Fruit fly (Drosophila melanogaster) whole organism, pupa: ENCODE data around the gene CG7182.

Experiments
- CG14655 ChIP-seq: fragments of 200-800 bp; sonication (Bioruptor generic); optimal IDR thresholded peaks from 3 replicates; lab custom pipeline; 2017; ENCODE audit warnings: mild to moderate bottlenecking, missing biosample characterization, missing genetic modification reagents, missing genetic modification characterization
- CG17806 ChIP-seq: fragments of 200-800 bp; sonication (Bioruptor generic); optimal IDR thresholded peaks from 2 replicates; lab custom pipeline; 2018; ENCODE audit warnings: missing biosample characterization, mild to moderate bottlenecking, missing genetic modification characterization, moderate library complexity
- CG32121 ChIP-seq: fragments of 200-800 bp; sonication (Bioruptor generic); IDR thresholded peaks from 2 replicates; pipeline ENCODE4 v1.3.6; 2022; ENCODE audit warnings: missing biosample characterization, missing genetic modification characterization
- CG34367 ChIP-seq: fragments of 200-800 bp; sonication (Bioruptor generic); optimal IDR thresholded peaks from 2 replicates; lab custom pipeline; 2018; ENCODE audit warnings: missing biosample characterization, mild to moderate bottlenecking, missing genetic modification characterization
- CG9948 ChIP-seq: fragments of 200-800 bp; sonication (Bioruptor generic); optimal IDR thresholded peaks from 2 replicates; lab custom pipeline; 2018; ENCODE audit warnings: missing biosample characterization, mild to moderate bottlenecking, missing genetic modification characterization, moderate library complexity
- EcR ChIP-seq: fragments of 200-800 bp; sonication (Bioruptor generic); optimal IDR thresholded peaks from 3 replicates; lab custom pipeline; 2019; ENCODE audit warnings: missing biosample characterization, missing genetic modification characterization, mild to moderate bottlenecking, moderate library complexity, missing genetic modification reagents
- Ets98B ChIP-seq: fragments of 200-800 bp; sonication (Bioruptor generic); IDR thresholded peaks from 2 replicates; pipeline ENCODE4 v1.3.6; 2022; ENCODE audit warnings: missing biosample characterization, missing genetic modification characterization
- Pif1A ChIP-seq: fragments of 200-800 bp; sonication (Bioruptor generic); optimal IDR thresholded peaks from 3 replicates; lab custom pipeline; 2016; ENCODE audit warnings: missing biosample characterization, missing genetic modification characterization
- Pif1B ChIP-seq: fragments of 200-800 bp; sonication (Bioruptor generic); optimal IDR thresholded peaks from 3 replicates; lab custom pipeline; 2016; ENCODE audit warnings: missing biosample characterization, missing genetic modification characterization
- Snoo ChIP-seq: fragments of 200-800 bp; sonication (Bioruptor generic); optimal IDR thresholded peaks from 3 replicates; lab custom pipeline; 2017; ENCODE audit warnings: missing biosample characterization, mild to moderate bottlenecking, missing genetic modification characterization, inconsistent platforms
- fd96Ca ChIP-seq: fragments of 200-800 bp; sonication (Bioruptor generic); IDR thresholded peaks from 3 replicates; pipeline ENCODE4 v1.3.6; 2022; ENCODE audit warnings: missing biosample characterization, missing genetic modification characterization
- rn ChIP-seq: fragments of 200-800 bp; sonication (Bioruptor generic); IDR thresholded peaks from 2 replicates; pipeline ENCODE4 v1.3.6; 2022; ENCODE audit warnings: missing biosample characterization, missing genetic modification characterization

DNA sequence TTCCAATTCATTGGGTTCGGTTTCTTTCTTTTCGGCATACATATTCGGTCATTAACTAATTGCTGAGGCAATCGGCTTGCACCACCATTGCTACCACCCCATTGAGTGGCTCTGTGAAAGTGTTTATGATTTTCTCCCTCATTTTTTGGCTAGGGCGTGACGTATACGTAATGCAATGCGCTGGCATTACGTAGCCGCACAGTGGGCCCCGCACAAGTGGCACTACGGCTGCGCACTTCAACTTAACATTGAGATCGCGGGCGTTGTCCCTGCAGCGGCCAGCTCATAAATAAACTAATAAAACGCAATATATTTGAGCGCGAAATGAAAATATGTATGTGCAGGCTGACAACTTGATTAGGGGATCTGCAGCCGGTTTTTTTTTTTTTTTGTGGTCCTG, 14.8 kb downstream of the CG7182 start:
- TF ChIP-seq CG17806 (tag; lab: Kevin White, UChicago) (no peak), CG32121 (GFP tag; lab: Robert Waterston, UW) (no peak), fd96Ca (GFP tag; lab: Robert Waterston, UW) (no peak), Ets98B (GFP tag; lab: Robert Waterston, UW) (no peak), Snoo (tag; lab: Kevin White, UChicago) (no peak), Pif1A (GFP tag; lab: Kevin White, UChicago) (no peak), EcR (no peak), CG9948 (tag; lab: Kevin White, UChicago) (no peak), CG14655 (GFP tag; lab: Kevin White, UChicago) (no peak), rn (GFP tag; lab: Robert Waterston, UW) (no peak), CG34367 (tag; lab: Kevin White, UChicago) (no peak), Pif1B (no peak)
